Fruit fly (Drosophila melanogaster): Measurements from ENCODE around the gene Anp.
A peak's percentile ranks its signal among the peaks of the same experiment; 100 is the strongest.

The Anp gene

DNA sequence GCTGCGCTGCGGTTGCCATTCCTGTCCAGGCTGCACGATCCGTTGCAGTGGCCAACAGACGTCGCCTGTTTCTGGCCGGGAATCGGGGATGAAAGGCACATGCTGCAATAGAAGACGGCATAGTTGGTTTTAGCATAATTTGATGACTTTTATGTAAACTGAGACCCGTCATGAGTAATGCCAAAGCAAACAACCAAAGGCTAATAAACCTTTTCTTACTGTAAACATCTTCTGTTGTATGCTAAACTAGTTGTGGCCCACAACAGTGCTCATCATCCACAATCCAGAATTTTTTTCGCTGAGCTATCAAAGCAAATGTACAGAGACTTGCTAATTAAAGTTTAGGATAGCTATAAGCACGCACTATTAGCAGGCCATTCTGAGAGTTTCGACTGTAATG is 11.0 kb upstream of the Anp start (continued):
- TF ChIP-seq pan (optimal IDR thresholded peaks at IDR 0.05) = no peak
- no peak for TF ChIP-seq pan (GFP tag; optimal IDR thresholded peaks at IDR 0.05 in 1 of 2, IDR thresholded peaks at IDR 0.05 in 1 of 2)
- TF ChIP-seq CG12769 (tag; optimal IDR thresholded peaks at IDR 0.05) = peak; percentile 50
- TF ChIP-seq sd (tag; optimal IDR thresholded peaks at IDR 0.05) = no peak
- no peak for TF ChIP-seq CG6654 (GFP tag; optimal IDR thresholded peaks at IDR 0.05)
- no peak for TF ChIP-seq usp (GFP tag; optimal IDR thresholded peaks at IDR 0.05)
- no peak for TF ChIP-seq Poxn (GFP tag; IDR thresholded peaks at IDR 0.05)
- TF ChIP-seq Opbp (GFP tag; IDR thresholded peaks at IDR 0.05; ENCODE audit: partially characterized antibody) = no peak
- TF ChIP-seq Awh (GFP tag; IDR thresholded peaks at IDR 0.05) = no peak
- no peak for TF ChIP-seq pnt (GFP tag; optimal IDR thresholded peaks at IDR 0.05)
- peak; percentile 27 for TF ChIP-seq Vsx1 (GFP tag; optimal IDR thresholded peaks at IDR 0.05)
- TF ChIP-seq Hmx (GFP tag; optimal IDR thresholded peaks at IDR 0.05) = no peak
- no peak for TF ChIP-seq ERR (GFP tag; optimal IDR thresholded peaks at IDR 0.05)
- peak; percentile 5 for TF ChIP-seq CG10147 (GFP tag; optimal IDR thresholded peaks at IDR 0.05)
- no peak for TF ChIP-seq CG3163 (GFP tag; optimal IDR thresholded peaks at IDR 0.05)
- TF ChIP-seq CG13624 (GFP tag; optimal IDR thresholded peaks at IDR 0.05) = no peak
- peak; percentile 23 for TF ChIP-seq fd3F (GFP tag; optimal IDR thresholded peaks at IDR 0.05)
- peak; percentile 23 for TF ChIP-seq CG10209 (GFP tag; optimal IDR thresholded peaks at IDR 0.05)
- no peak for TF ChIP-seq GATAe (GFP tag; conservative IDR thresholded peaks at IDR 0.05)
- TF ChIP-seq CHES-1-like (GFP tag; optimal IDR thresholded peaks at IDR 0.05) = no peak
- TF ChIP-seq CG33557 (GFP tag; optimal IDR thresholded peaks at IDR 0.05) = no peak
- TF ChIP-seq Sin3A (optimal IDR thresholded peaks at IDR 0.05) = no peak
- TF ChIP-seq E2f2 (GFP tag; IDR thresholded peaks at IDR 0.05) = 0 out of 2 replicates have a peak, but pooled peaks have one; percentile 14
- no peak for TF ChIP-seq CG16815 (GFP tag; optimal IDR thresholded peaks at IDR 0.05)
- TF ChIP-seq Mrtf (GFP tag; IDR thresholded peaks at IDR 0.05) = no peak
- no peak for TF ChIP-seq crp (GFP tag; optimal IDR thresholded peaks at IDR 0.05)
- TF ChIP-seq Elba2 (GFP tag; optimal IDR thresholded peaks at IDR 0.05) = no peak
- TF ChIP-seq CG7357 (GFP tag; IDR thresholded peaks at IDR 0.05) = no peak
- no peak for TF ChIP-seq ssp (GFP tag; IDR thresholded peaks at IDR 0.05)
- TF ChIP-seq Ets65A (GFP tag) = peak; percentile 57
- no peak for TF ChIP-seq Atf3 (GFP tag; optimal IDR thresholded peaks at IDR 0.05)
- TF ChIP-seq HHEX (GFP tag; optimal IDR thresholded peaks at IDR 0.05) = peak; percentile 30
- peak; percentile 79 for TF ChIP-seq Hmr (GFP tag; optimal IDR thresholded peaks at IDR 0.05)
- no peak for TF ChIP-seq pum (GFP tag; optimal IDR thresholded peaks at IDR 0.05)
- no peak for TF ChIP-seq run (tag; optimal IDR thresholded peaks at IDR 0.05)
- TF ChIP-seq CG11695 (GFP tag; IDR thresholded peaks at IDR 0.05) = no peak
- TF ChIP-seq lmd (GFP tag; IDR thresholded peaks at IDR 0.05) = no peak
- TF ChIP-seq CG17912 (GFP tag; optimal IDR thresholded peaks at IDR 0.05) = no peak
- peak; percentile 38 for TF ChIP-seq Fer3 (tag; optimal IDR thresholded peaks at IDR 0.05)
- TF ChIP-seq Asciz (GFP tag; optimal IDR thresholded peaks at IDR 0.05) = peak; percentile 18
- no peak for TF ChIP-seq CG1024 (GFP tag; IDR thresholded peaks at IDR 0.05)
- TF ChIP-seq CG14667 (GFP tag; IDR thresholded peaks at IDR 0.05) = no peak
- no peak for TF ChIP-seq Lpt (GFP tag; optimal IDR thresholded peaks at IDR 0.05)
- TF ChIP-seq CG9609 (GFP tag; optimal IDR thresholded peaks at IDR 0.05) = no peak
